Worm (Caenorhabditis elegans): ENCODE measurements around the gene tag-325.

- no peak for TF ChIP-seq ama-1 (optimal IDR thresholded peaks at IDR 0.05)
- TF ChIP-seq nfya-1 (tag; optimal IDR thresholded peaks at IDR 0.05; ENCODE audit: insufficient read depth): no peak
- no peak for TF ChIP-seq nhr-77 (tag; optimal IDR thresholded peaks at IDR 0.05)
- TF ChIP-seq mdl-1 (tag; optimal IDR thresholded peaks at IDR 0.05): no peak
- no peak for TF ChIP-seq nhr-76 (tag; optimal IDR thresholded peaks at IDR 0.05)
Observed at ce11 chrIII:4785714-4786113, 10.9 kb upstream of the tag-325 start, which contains the start of gene mel-28.

Measured in whole organism, L3 larva.